Fruit fly (Drosophila melanogaster) whole organism, embryonic: ENCODE results near the gene Mrm2.

Source experiments
- Antp ChIP-seq: fragments of 200-800 bp; sonication (Bioruptor generic); optimal IDR thresholded peaks from 3 replicates; lab custom pipeline; 2016; ENCODE audit warnings: missing biosample characterization, missing genetic modification characterization
- CG10366 ChIP-seq: fragments of 200-800 bp; sonication (Bioruptor generic); IDR thresholded peaks from 2 replicates; pipeline ENCODE4 v1.3.6; 2022; ENCODE audit warnings: missing biosample characterization, missing genetic modification characterization
- CG11085 ChIP-seq: fragments of 200-800 bp; sonication (Bioruptor generic); IDR thresholded peaks from 2 replicates; pipeline ENCODE4 v1.3.6; 2022; ENCODE audit warnings: missing biosample characterization, missing genetic modification characterization
- CG11560 ChIP-seq: fragments of 200-800 bp; sonication (Bioruptor generic); IDR thresholded peaks from 3 replicates; pipeline ENCODE4 v1.3.6; 2022; ENCODE audit warnings: missing biosample characterization, missing genetic modification characterization
- CG11695 ChIP-seq: fragments of 200-800 bp; sonication (Bioruptor generic); IDR thresholded peaks from 3 replicates; pipeline ENCODE4 v1.3.6; 2022; ENCODE audit warnings: missing biosample characterization, missing genetic modification characterization
- CG12104 ChIP-seq: fragments of 200-800 bp; sonication (Bioruptor generic); optimal IDR thresholded peaks from 3 replicates; lab custom pipeline; 2016; ENCODE audit warnings: missing biosample characterization, missing genetic modification characterization
- CG12769 ChIP-seq: fragments of 200-800 bp; sonication (Bioruptor generic); optimal IDR thresholded peaks from 2 replicates; lab custom pipeline; 2019; ENCODE audit warnings: missing biosample characterization, mild to moderate bottlenecking, missing genetic modification characterization, moderate library complexity
- CG30020 ChIP-seq: fragments of 200-800 bp; optimal IDR thresholded peaks from 2 replicates; lab custom pipeline; 2019; ENCODE audit warnings: missing biosample characterization, mild to moderate bottlenecking, missing genetic modification characterization, moderate library complexity
- CG34422 ChIP-seq: fragments of 200-800 bp; sonication (Bioruptor generic); IDR thresholded peaks from 3 replicates; pipeline ENCODE4 v1.3.6; 2022; ENCODE audit warnings: missing biosample characterization, missing genetic modification characterization
- CG3726 ChIP-seq: fragments of 200-800 bp; sonication (Bioruptor generic); IDR thresholded peaks from 3 replicates; pipeline ENCODE4, ENCODE4 v1.3.6; 2022; ENCODE audit warnings: missing biosample characterization, missing genetic modification characterization
- CG3995 ChIP-seq: fragments of 200-800 bp; sonication (Bioruptor generic); optimal IDR thresholded peaks from 3 replicates; lab custom pipeline; 2016; ENCODE audit warnings: missing biosample characterization, missing genetic modification characterization
- CG4328 ChIP-seq: fragments of 200-800 bp; sonication (Bioruptor generic); optimal IDR thresholded peaks from 3 replicates; lab custom pipeline; 2017; ENCODE audit warnings: missing biosample characterization, missing genetic modification reagents, missing genetic modification characterization
- CG4854 ChIP-seq: fragments of 200-800 bp; sonication (Bioruptor generic); optimal IDR thresholded peaks from 2 replicates; lab custom pipeline; 2016; ENCODE audit warnings: missing biosample characterization, missing genetic modification characterization, inconsistent platforms
- CG6175 ChIP-seq: fragments of 200-800 bp; sonication (Bioruptor generic); IDR thresholded peaks from 3 replicates; pipeline ENCODE4 v1.3.6; 2022; ENCODE audit warnings: missing biosample characterization, missing genetic modification characterization
- CG7786 ChIP-seq: fragments of 200-800 bp; sonication (Bioruptor generic); optimal IDR thresholded peaks from 2 replicates; lab custom pipeline; 2016; ENCODE audit warnings: missing biosample characterization, missing genetic modification characterization
- CG9797 ChIP-seq: fragments of 200-800 bp; sonication (Bioruptor generic); optimal IDR thresholded peaks from 3 replicates; lab custom pipeline; 2018; ENCODE audit warnings: missing biosample characterization, mild to moderate bottlenecking, missing genetic modification characterization
- CG9932 ChIP-seq: fragments of 200-800 bp; sonication (Bioruptor generic); IDR thresholded peaks from 2 replicates; pipeline ENCODE4 v1.3.6; 2022; ENCODE audit warnings: missing biosample characterization, missing genetic modification characterization
- Dip3 ChIP-seq: fragments of 200-800 bp; sonication (Bioruptor generic); optimal IDR thresholded peaks from 3 replicates; lab custom pipeline; 2016; ENCODE audit warnings: missing biosample characterization, missing genetic modification characterization
- E2f1 ChIP-seq: fragments of 200-800 bp; sonication (Bioruptor generic); IDR thresholded peaks from 2 replicates; pipeline ENCODE4 v1.3.6; 2022; ENCODE audit warnings: missing biosample characterization, missing genetic modification characterization
- Ets97D ChIP-seq: fragments of 200-800 bp; sonication (Bioruptor generic); optimal IDR thresholded peaks from 3 replicates; lab custom pipeline; 2016; ENCODE audit warnings: missing biosample characterization, missing genetic modification characterization
- Fer3 ChIP-seq: fragments of 200-800 bp; sonication (Bioruptor generic); optimal IDR thresholded peaks from 2 replicates; lab custom pipeline; 2018; ENCODE audit warnings: missing biosample characterization, mild to moderate bottlenecking, missing genetic modification characterization, moderate library complexity
- HmgD ChIP-seq: fragments of 200-800 bp; sonication (Bioruptor generic); optimal IDR thresholded peaks from 3 replicates; lab custom pipeline; 2016; ENCODE audit warnings: missing biosample characterization, missing genetic modification characterization
- Meics ChIP-seq: fragments of 200-800 bp; sonication (Bioruptor generic); optimal IDR thresholded peaks from 2 replicates; lab custom pipeline; 2017; ENCODE audit warnings: missing biosample characterization, mild to moderate bottlenecking, missing genetic modification characterization
- Mes4 ChIP-seq: fragments of 200-800 bp; sonication (Bioruptor generic); optimal IDR thresholded peaks from 2 replicates; lab custom pipeline; 2016; ENCODE audit warnings: missing biosample characterization, missing genetic modification characterization
- Opbp ChIP-seq: fragments of 200-800 bp; sonication (Bioruptor generic); IDR thresholded peaks from 3 replicates; pipeline ENCODE4 v1.3.6; 2022; ENCODE audit warnings: missing biosample characterization, missing genetic modification characterization; ENCODE audit not compliant: partially characterized antibody
- Ravus ChIP-seq: fragments of 200-800 bp; sonication (Bioruptor generic); IDR thresholded peaks from 2 replicates; pipeline ENCODE4 v1.3.6; 2022; ENCODE audit warnings: missing biosample characterization, missing genetic modification characterization
- Ssrp ChIP-seq: fragments of 200-800 bp; sonication (Bioruptor generic); optimal IDR thresholded peaks from 2 replicates; lab custom pipeline; 2018; ENCODE audit warnings: missing biosample characterization, mild to moderate bottlenecking, missing genetic modification characterization, moderate library complexity
- bowl ChIP-seq: fragments of 200-800 bp; sonication (Bioruptor generic); IDR thresholded peaks from 2 replicates; pipeline ENCODE4 v1.3.6; 2022; ENCODE audit warnings: missing biosample characterization, missing genetic modification characterization
- ems ChIP-seq: fragments of 200-800 bp; sonication (Bioruptor generic); optimal IDR thresholded peaks from 3 replicates; lab custom pipeline; 2016; ENCODE audit warnings: missing biosample characterization, missing genetic modification characterization
- gce ChIP-seq: fragments of 200-800 bp; sonication (Bioruptor generic); IDR thresholded peaks from 3 replicates; pipeline ENCODE4 v1.3.6; 2022; ENCODE audit warnings: missing biosample characterization, missing genetic modification characterization
- gcm2 ChIP-seq: fragments of 200-800 bp; sonication (Bioruptor generic); optimal IDR thresholded peaks from 2 replicates; lab custom pipeline; 2016; ENCODE audit warnings: missing biosample characterization, missing genetic modification characterization
- gem ChIP-seq: fragments of 200-800 bp; sonication (Bioruptor generic); optimal IDR thresholded peaks from 2 replicates; lab custom pipeline; 2019; ENCODE audit warnings: missing biosample characterization, mild to moderate bottlenecking, missing genetic modification characterization, moderate library complexity
- hb ChIP-seq: fragments of 200-800 bp; sonication (Bioruptor generic); IDR thresholded peaks from 3 replicates; pipeline ENCODE4 v1.3.6; 2022; ENCODE audit warnings: missing biosample characterization, missing genetic modification characterization; ENCODE audit not compliant: partially characterized antibody
- her ChIP-seq: fragments of 200-800 bp; sonication (Bioruptor generic); optimal IDR thresholded peaks from 2 replicates; lab custom pipeline; 2016; ENCODE audit warnings: missing biosample characterization, missing genetic modification characterization
- ind ChIP-seq: fragments of 200-800 bp; sonication (Bioruptor generic); optimal IDR thresholded peaks from 3 replicates; lab custom pipeline; 2016; ENCODE audit warnings: missing biosample characterization, missing genetic modification characterization
- lmd ChIP-seq: fragments of 200-800 bp; sonication (Bioruptor generic); IDR thresholded peaks from 2 replicates; pipeline ENCODE4 v1.3.6; 2022; ENCODE audit warnings: missing biosample characterization, missing genetic modification characterization
- lov ChIP-seq, 2 experiments: fragments of 200-800 bp in 1 of 2; fragments of >200 bp in 1 of 2; sonication (Bioruptor generic) in 1 of 2; IDR thresholded peaks in 1 of 2; optimal IDR thresholded peaks in 1 of 2; 2 replicates in 1 of 2; 3 replicates in 1 of 2; pipeline versions ENCODE4 v1.3.6 to Lab custom; 2017 to 2022; ENCODE audit warnings: missing biosample characterization in 1 of 2, missing genetic modification characterization in 1 of 2
- mirr ChIP-seq: fragments of 200-800 bp; sonication (Bioruptor generic); optimal IDR thresholded peaks from 3 replicates; lab custom pipeline; 2018; ENCODE audit warnings: missing biosample characterization, mild to moderate bottlenecking, missing genetic modification characterization
- mld ChIP-seq: fragments of 200-800 bp; sonication (Bioruptor generic); IDR thresholded peaks from 3 replicates; pipeline ENCODE4 v1.3.6; 2022; ENCODE audit warnings: missing biosample characterization, missing genetic modification characterization; ENCODE audit not compliant: partially characterized antibody
- nmo ChIP-seq: fragments of 200-800 bp; sonication (Bioruptor generic); optimal IDR thresholded peaks from 2 replicates; lab custom pipeline; 2018; ENCODE audit warnings: missing biosample characterization, mild to moderate bottlenecking, missing genetic modification characterization, moderate library complexity
- pzg ChIP-seq: fragments of 200-800 bp; sonication (Bioruptor generic); optimal IDR thresholded peaks from 3 replicates; lab custom pipeline; 2018; ENCODE audit warnings: missing biosample characterization, mild to moderate bottlenecking, missing genetic modification characterization, moderate library complexity
- shn ChIP-seq: fragments of 200-800 bp; sonication (Bioruptor generic); optimal IDR thresholded peaks from 3 replicates; lab custom pipeline; 2016; ENCODE audit warnings: missing biosample characterization, missing genetic modification characterization
- sisA ChIP-seq: fragments of 200-800 bp; sonication (Bioruptor generic); IDR thresholded peaks from 2 replicates; pipeline ENCODE4 v1.3.6; 2022; ENCODE audit warnings: missing biosample characterization, missing genetic modification characterization
- slbo ChIP-seq: fragments of 200-800 bp; sonication (Bioruptor generic); IDR thresholded peaks from 2 replicates; pipeline ENCODE4 v1.3.6; 2022; ENCODE audit warnings: missing biosample characterization, missing genetic modification characterization
- sna ChIP-seq: fragments of 200-800 bp; sonication (Bioruptor generic); IDR thresholded peaks from 2 replicates; pipeline ENCODE4 v1.3.6; 2022; ENCODE audit warnings: missing biosample characterization, missing genetic modification characterization; ENCODE audit not compliant: partially characterized antibody
- tll ChIP-seq, 2 experiments: fragments of 200-800 bp in 1 of 2; fragments of >200 bp in 1 of 2; sonication (Bioruptor generic) in 1 of 2; optimal IDR thresholded peaks; 2 replicates each; lab custom pipeline; 2017 to 2019; ENCODE audit warnings: missing biosample characterization in 2 of 2, missing genetic modification characterization in 2 of 2, mild to moderate bottlenecking in 1 of 2, moderate library complexity in 1 of 2
- trem ChIP-seq: fragments of 200-800 bp; optimal IDR thresholded peaks from 3 replicates; lab custom pipeline; 2019; ENCODE audit warnings: missing biosample characterization, mild to moderate bottlenecking, missing genetic modification characterization, moderate library complexity
- zf30C ChIP-seq: fragments of 200-800 bp; sonication (Bioruptor generic); optimal IDR thresholded peaks from 3 replicates; lab custom pipeline; 2018; ENCODE audit warnings: missing biosample characterization, mild to moderate bottlenecking, missing genetic modification characterization

Gene Mrm2

DNA sequence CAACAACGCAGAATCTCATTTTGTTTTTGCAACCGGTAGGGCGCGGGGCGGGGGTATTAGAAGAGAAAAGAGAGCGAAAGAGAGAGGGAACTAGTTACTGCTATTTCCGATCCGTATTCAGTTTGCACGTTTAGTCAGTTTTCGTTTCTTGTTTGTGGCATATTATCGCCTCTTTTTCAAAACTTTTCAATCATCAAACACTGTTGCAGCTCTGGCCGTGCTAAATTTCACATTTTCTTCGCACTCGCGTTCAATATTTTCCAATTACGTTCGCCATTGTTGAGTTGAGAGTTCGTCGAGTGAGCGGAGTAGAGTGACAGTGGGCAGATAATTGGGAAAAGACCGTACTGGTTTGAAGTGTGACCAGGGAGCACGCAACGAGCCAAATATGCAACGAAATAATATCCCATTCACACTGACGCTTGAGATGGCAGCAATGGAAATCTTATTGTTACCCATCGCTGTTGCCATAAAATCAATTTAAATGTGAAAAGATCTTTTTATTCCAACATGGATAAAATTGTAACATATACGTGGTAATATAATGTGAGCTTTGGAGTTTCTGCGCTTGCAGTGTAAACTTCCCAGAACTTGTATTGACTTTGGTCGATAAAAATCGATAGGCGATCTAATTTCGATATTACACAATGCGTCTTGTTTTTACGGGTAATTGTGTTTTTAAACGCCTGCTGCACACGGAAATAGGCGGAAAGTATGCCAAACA lies at the start of gene Mrm2, which contains the start of gene Ire1 (continued):
- peak; percentile 78 for TF ChIP-seq CG34422
- TF ChIP-seq ind (GFP tag; lab: Kevin White, UChicago) = peak; percentile 83
- TF ChIP-seq Dip3 (GFP tag; lab: Kevin White, UChicago) = peak; percentile 88
- TF ChIP-seq trem (tag; lab: Kevin White, UChicago) = peak; percentile 89
- TF ChIP-seq pzg (GFP tag; lab: Kevin White, UChicago) = peak; percentile 95
- peak; percentile 64; the same call in 1 of the 3 replicates for TF ChIP-seq CG11560 (tag; lab: Robert Waterston, UW)
- TF ChIP-seq CG3726 = 0 out of 3 replicates have a peak, but pooled peaks have one; percentile 58
- TF ChIP-seq CG11085 (GFP tag; lab: Robert Waterston, UW) = peak; percentile 72
- TF ChIP-seq CG30020 (tag; lab: Kevin White, UChicago) = peak; percentile 97
- peak; percentile 95 for TF ChIP-seq shn (GFP tag; lab: Kevin White, UChicago)
- peak; percentile 81 for TF ChIP-seq her (GFP tag; lab: Kevin White, UChicago)
- TF ChIP-seq gce = 0 out of 3 replicates have a peak, but pooled peaks have one; percentile 55
- TF ChIP-seq CG12769 = peak; percentile 85
- TF ChIP-seq CG11695 (GFP tag; lab: Robert Waterston, UW) = no peak
- TF ChIP-seq nmo (GFP tag; lab: Kevin White, UChicago) = peak; percentile 92
- TF ChIP-seq E2f1 (GFP tag; lab: Robert Waterston, UW) = peak; percentile 79
- TF ChIP-seq CG10366 (GFP tag; lab: Robert Waterston, UW) = peak; percentile 76
- peak; percentile 85 for TF ChIP-seq sisA (GFP tag; lab: Robert Waterston, UW)
- peak; percentile 93 for TF ChIP-seq slbo (GFP tag; lab: Robert Waterston, UW)
- peak; percentile 70 for TF ChIP-seq CG4854
- no peak for TF ChIP-seq mld
- TF ChIP-seq Meics = peak; percentile 68
- TF ChIP-seq bowl (GFP tag; lab: Robert Waterston, UW) = 0 out of 2 replicates have a peak, but pooled peaks have one; percentile 42
- peak; percentile 77 for TF ChIP-seq hb (GFP tag; lab: Robert Waterston, UW)
- TF ChIP-seq Opbp = peak; percentile 50; the same call in 2 of the 3 replicates
- TF ChIP-seq CG4328 (GFP tag; lab: Kevin White, UChicago) = peak; percentile 67
- no peak for TF ChIP-seq Ravus (GFP tag; lab: Robert Waterston, UW)
- peak; percentile 70 for TF ChIP-seq Fer3
- peak; percentile 72 for TF ChIP-seq ems
- TF ChIP-seq gem (tag; lab: Kevin White, UChicago) = peak; percentile 88
- TF ChIP-seq gcm2 = peak; percentile 78
- TF ChIP-seq HmgD (GFP tag; lab: Kevin White, UChicago) = peak; percentile 95
- TF ChIP-seq zf30C (GFP tag; lab: Kevin White, UChicago) = no peak
- TF ChIP-seq Antp (GFP tag; lab: Kevin White, UChicago) = peak; percentile 90
- TF ChIP-seq Ets97D (GFP tag; lab: Kevin White, UChicago) = peak; percentile 91
- peak; percentile 98 for TF ChIP-seq CG9797 (GFP tag; lab: Kevin White, UChicago)
- peak; percentile 93 for TF ChIP-seq CG9932 (GFP tag; lab: Robert Waterston, UW)
- TF ChIP-seq sna (GFP tag; lab: Robert Waterston, UW) = 0 out of 2 replicates have a peak, but pooled peaks have one; percentile 65
- peak; percentile 86 for TF ChIP-seq CG7786 (GFP tag; lab: Kevin White, UChicago)
- peak; percentile 64 for TF ChIP-seq CG12104 (GFP tag; lab: Kevin White, UChicago)
- TF ChIP-seq CG3995 (GFP tag; lab: Kevin White, UChicago) = peak; percentile 48
- peak; percentile 75 to 95 for TF ChIP-seq tll (GFP tag; optimal IDR thresholded peaks at IDR 0.05; lab: Kevin White, UChicago)
- TF ChIP-seq lmd = peak; percentile 85
- no peak for TF ChIP-seq lov (optimal IDR thresholded peaks at IDR 0.05; lab: Kevin White, UChicago)
- TF ChIP-seq lov (GFP tag; IDR thresholded peaks at IDR 0.05; lab: Robert Waterston, UW) = peak; percentile 74; the same call in 1 of the 3 replicates
- no peak for TF ChIP-seq CG6175 (GFP tag; lab: Robert Waterston, UW)
- TF ChIP-seq mirr = peak; percentile 29
- TF ChIP-seq Ssrp (tag; lab: Kevin White, UChicago) = peak; percentile 77
- peak; percentile 65 for TF ChIP-seq Mes4 (GFP tag; lab: Kevin White, UChicago)
